Fruit fly (Drosophila melanogaster) whole organism, adult: Measurements from ENCODE around the gene Baldspot.

ENCODE experiments used
- CG14711 ChIP-seq: fragments of 200-800 bp; sonication (Bioruptor generic); optimal IDR thresholded peaks from 2 replicates; lab custom pipeline; 2018; ENCODE audit warnings: missing biosample characterization, mild to moderate bottlenecking, missing genetic modification characterization, moderate library complexity
- CG1620 ChIP-seq: fragments of 200-800 bp; sonication (Bioruptor generic); optimal IDR thresholded peaks from 2 replicates; lab custom pipeline; 2016; ENCODE audit warnings: missing biosample characterization, missing genetic modification characterization
- kay ChIP-seq: fragments of 200-800 bp; sonication (Bioruptor generic); peaks from one replicate; lab custom pipeline; 2016; ENCODE audit warnings: missing biosample characterization, missing genetic modification characterization, borderline replicate concordance
- ovo ChIP-seq: fragments of 200-800 bp; sonication (Bioruptor generic); optimal IDR thresholded peaks from 2 replicates; lab custom pipeline; 2016; ENCODE audit warnings: missing biosample characterization, missing genetic modification characterization

DNA sequence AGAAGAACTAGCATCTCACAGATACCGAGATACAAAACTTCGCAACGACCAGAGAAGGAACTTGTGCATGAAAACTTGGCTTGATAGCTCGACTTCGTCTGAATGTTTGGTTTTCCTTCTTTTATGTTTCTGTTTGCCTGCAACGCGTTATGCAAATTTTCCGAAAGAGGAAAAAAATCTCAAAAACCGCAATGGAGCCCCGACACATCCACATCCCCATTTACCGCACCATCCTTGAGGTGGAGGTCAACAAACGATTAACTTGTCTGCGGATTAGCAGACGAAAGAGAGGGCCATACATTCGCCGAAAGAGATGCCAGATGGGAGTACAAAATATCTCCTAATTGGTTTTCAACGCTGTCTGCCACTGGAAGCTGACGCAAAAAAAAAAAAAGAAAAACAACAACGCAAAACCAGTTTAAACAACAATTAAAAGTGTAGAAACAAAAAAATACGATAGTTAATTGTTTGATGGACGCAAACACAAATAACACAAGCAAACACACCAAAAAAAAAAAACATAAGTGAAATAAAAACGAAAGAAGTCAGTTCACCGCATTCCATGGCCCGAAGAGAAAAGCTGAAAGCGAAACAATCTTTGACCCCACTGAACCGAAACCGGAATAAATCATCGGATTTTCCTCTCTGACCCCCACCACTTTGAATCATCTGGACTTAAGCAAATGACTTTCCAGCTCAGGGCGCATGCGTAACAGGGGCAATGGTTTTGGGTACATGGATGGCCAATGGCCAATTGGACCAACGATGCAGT, 33.8 kb upstream of the Baldspot start:
- TF ChIP-seq CG1620 (GFP tag; lab: Kevin White, UChicago) (no peak), kay (GFP tag; lab: Kevin White, UChicago) (no peak), ovo (GFP tag; lab: Kevin White, UChicago) (no peak), CG14711 (tag; lab: Kevin White, UChicago) (no peak)
